Fruit fly (Drosophila melanogaster) whole organism: ENCODE results near the gene mthl10.

Source experiments
- CG8478 ChIP-seq: fragments of >200 bp; optimal IDR thresholded peaks from 2 replicates; lab custom pipeline; 2018; ENCODE audit warnings: inconsistent platforms
- psq ChIP-seq: fragments of >200 bp; optimal IDR thresholded peaks from 2 replicates; lab custom pipeline; 2017

DNA sequence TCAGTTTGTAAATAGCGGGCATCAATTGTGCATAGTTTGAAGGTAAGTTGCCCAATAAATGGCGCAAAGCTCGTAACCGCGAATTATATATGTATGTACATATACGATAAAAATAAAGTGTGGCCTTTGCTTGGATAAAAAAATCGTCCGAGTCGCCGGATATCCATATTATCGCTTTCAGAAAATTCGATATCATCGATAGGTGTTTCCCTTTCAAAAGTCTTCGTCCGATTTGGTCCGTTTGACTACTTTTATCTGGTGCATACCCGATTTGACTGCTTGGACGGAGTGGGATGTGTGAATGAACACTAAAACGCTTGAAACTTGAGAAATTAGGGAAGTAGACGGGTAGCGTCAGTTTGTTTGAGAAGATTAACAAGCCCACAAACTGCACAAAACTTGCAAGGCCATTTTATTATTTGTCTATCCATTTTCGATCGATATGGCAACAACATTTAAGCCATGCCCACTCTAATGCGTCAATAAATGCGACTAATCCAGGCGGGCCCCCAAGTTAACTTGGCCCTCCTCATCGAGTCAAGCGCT lies 13.5 kb downstream of the mthl10 start:
- TF ChIP-seq psq (lab: Kevin White, UChicago) (no peak), CG8478 (lab: Kevin White, UChicago) (no peak)
